Fruit fly (Drosophila melanogaster) whole organism, adult: ENCODE data around the gene Lcp65Ac.

Source experiments
- CG11617 ChIP-seq: fragments of 200-800 bp; sonication (Bioruptor generic); optimal IDR thresholded peaks from 2 replicates; lab custom pipeline; 2017; ENCODE audit warnings: mild to moderate bottlenecking, missing biosample characterization, missing genetic modification reagents, missing genetic modification characterization
- CG12768 ChIP-seq: fragments of 200-800 bp; sonication (Bioruptor generic); optimal IDR thresholded peaks from 2 replicates; lab custom pipeline; 2017; ENCODE audit warnings: missing biosample characterization, missing genetic modification characterization, mild to moderate bottlenecking, moderate library complexity, missing genetic modification reagents
- CG14711 ChIP-seq: fragments of 200-800 bp; sonication (Bioruptor generic); optimal IDR thresholded peaks from 2 replicates; lab custom pipeline; 2018; ENCODE audit warnings: missing biosample characterization, mild to moderate bottlenecking, missing genetic modification characterization, moderate library complexity
- CG1620 ChIP-seq: fragments of 200-800 bp; sonication (Bioruptor generic); optimal IDR thresholded peaks from 2 replicates; lab custom pipeline; 2016; ENCODE audit warnings: missing biosample characterization, missing genetic modification characterization
- CG33017 ChIP-seq: fragments of 200-800 bp; sonication (Bioruptor generic); optimal IDR thresholded peaks from 2 replicates; lab custom pipeline; 2018; ENCODE audit warnings: missing biosample characterization, mild to moderate bottlenecking, missing genetic modification characterization, moderate library complexity
- CG5204 ChIP-seq: fragments of 200-800 bp; sonication (Bioruptor generic); optimal IDR thresholded peaks from 2 replicates; lab custom pipeline; 2016; ENCODE audit warnings: missing biosample characterization, missing genetic modification characterization
- CG7045 ChIP-seq: fragments of 200-800 bp; sonication (Bioruptor generic); optimal IDR thresholded peaks from 2 replicates; lab custom pipeline; 2017; ENCODE audit warnings: missing biosample characterization, mild to moderate bottlenecking, missing genetic modification characterization
- CG7101 ChIP-seq: fragments of 200-800 bp; sonication (Bioruptor generic); optimal IDR thresholded peaks from 2 replicates; lab custom pipeline; 2018; ENCODE audit warnings: missing biosample characterization, mild to moderate bottlenecking, missing genetic modification characterization, moderate library complexity
- Clk ChIP-seq: fragments of 200-800 bp; sonication (Bioruptor generic); optimal IDR thresholded peaks from 2 replicates; lab custom pipeline; 2017; ENCODE audit warnings: missing biosample characterization, missing genetic modification characterization
- Crg-1 ChIP-seq: fragments of 200-800 bp; sonication (Bioruptor generic); optimal IDR thresholded peaks from 2 replicates; lab custom pipeline; 2016; ENCODE audit warnings: missing biosample characterization, missing genetic modification characterization
- Hr96 ChIP-seq: fragments of 200-800 bp; sonication (Bioruptor generic); optimal IDR thresholded peaks from 2 replicates; lab custom pipeline; 2016; ENCODE audit warnings: missing biosample characterization, missing genetic modification characterization
- Mnt ChIP-seq: fragments of 200-800 bp; sonication (Bioruptor generic); optimal IDR thresholded peaks from 2 replicates; lab custom pipeline; 2016; ENCODE audit warnings: missing biosample characterization, mild to moderate bottlenecking, missing genetic modification characterization
- bab1 ChIP-seq: fragments of 200-800 bp; sonication (Bioruptor generic); optimal IDR thresholded peaks from 3 replicates; lab custom pipeline; 2019; ENCODE audit warnings: missing biosample characterization, mild to moderate bottlenecking, missing genetic modification characterization, moderate library complexity
- cic ChIP-seq: fragments of 200-800 bp; sonication (Bioruptor generic); optimal IDR thresholded peaks from 2 replicates; lab custom pipeline; 2017; ENCODE audit warnings: missing biosample characterization, mild to moderate bottlenecking, missing genetic modification characterization, moderate library complexity
- cnc ChIP-seq, 2 experiments: fragments of >200 bp; optimal IDR thresholded peaks; 2 replicates each; lab custom pipeline; 2017
- kay ChIP-seq: fragments of 200-800 bp; sonication (Bioruptor generic); peaks from one replicate; lab custom pipeline; 2016; ENCODE audit warnings: missing biosample characterization, missing genetic modification characterization, borderline replicate concordance
- ovo ChIP-seq: fragments of 200-800 bp; sonication (Bioruptor generic); optimal IDR thresholded peaks from 2 replicates; lab custom pipeline; 2016; ENCODE audit warnings: missing biosample characterization, missing genetic modification characterization
- pad ChIP-seq: fragments of 200-800 bp; sonication (Bioruptor generic); optimal IDR thresholded peaks from 3 replicates; lab custom pipeline; 2017; ENCODE audit warnings: missing biosample characterization, missing genetic modification characterization, mild to moderate bottlenecking, moderate library complexity, missing genetic modification reagents
- tj ChIP-seq: fragments of 200-800 bp; sonication (Bioruptor generic); optimal IDR thresholded peaks from 3 replicates; lab custom pipeline; 2017; ENCODE audit warnings: missing biosample characterization, mild to moderate bottlenecking, missing genetic modification characterization, moderate library complexity
- toe ChIP-seq: fragments of 200-800 bp; sonication (Bioruptor generic); optimal IDR thresholded peaks from 2 replicates; lab custom pipeline; 2016; ENCODE audit warnings: missing biosample characterization, missing genetic modification characterization

The Lcp65Ac gene

dm6 chr3L:6188995-6189927, 44.6 kb downstream of the Lcp65Ac start, which contains the start of the genes D19A and CG7386:
Gene D19A (minus strand): TSS chr3L:6189123.
Gene CG7386 (plus strand): TSS chr3L:6189745.
- TF ChIP-seq Clk (GFP tag; lab: Kevin White, UChicago) (no peak), CG12768 (GFP tag; lab: Kevin White, UChicago) (peak; percentile 1), kay (no peak), CG1620 (GFP tag; lab: Kevin White, UChicago) (peak; percentile 60), CG7101 (tag; lab: Kevin White, UChicago) (peak; percentile 72), CG7045 (GFP tag; lab: Kevin White, UChicago) (peak; percentile 27), cic (no peak), CG14711 (tag; lab: Kevin White, UChicago) (peak; percentile 27), toe (GFP tag; lab: Kevin White, UChicago) (peak; percentile 53), tj (GFP tag; lab: Kevin White, UChicago) (peak; percentile 24), CG33017 (tag; lab: Kevin White, UChicago) (peak; percentile 70), Mnt (GFP tag; lab: Kevin White, UChicago) (peak; percentile 49), bab1 (GFP tag; lab: Kevin White, UChicago) (peak; percentile 79), Hr96 (GFP tag; lab: Kevin White, UChicago) (peak; percentile 31), CG5204 (GFP tag; lab: Kevin White, UChicago) (peak; percentile 33), CG11617 (GFP tag; lab: Kevin White, UChicago) (peak; percentile 61)

dm6 chr3L:6192822-6193555, 48.4 kb downstream of the Lcp65Ac start, which contains the start of the genes Sf3b6 and Tnpo:
Gene Sf3b6 (minus strand): TSS chr3L:6193179.
Gene Tnpo (plus strand): TSS chr3L:6193480.
- TF ChIP-seq tj (GFP tag; lab: Kevin White, UChicago) (peak; percentile 67), ovo (GFP tag; lab: Kevin White, UChicago) (peak; percentile 73), cnc (optimal IDR thresholded peaks at IDR 0.05; lab: Kevin White, UChicago) (no peak), CG14711 (tag; lab: Kevin White, UChicago) (peak; percentile 72), cic (no peak), CG12768 (GFP tag; lab: Kevin White, UChicago) (peak; percentile 84), Mnt (GFP tag; lab: Kevin White, UChicago) (peak; percentile 52), kay (no peak), pad (GFP tag; lab: Kevin White, UChicago) (peak; percentile 66), Hr96 (GFP tag; lab: Kevin White, UChicago) (peak; percentile 78), CG5204 (GFP tag; lab: Kevin White, UChicago) (peak; percentile 78), bab1 (GFP tag; lab: Kevin White, UChicago) (peak; percentile 70), CG7101 (tag; lab: Kevin White, UChicago) (peak; percentile 86), CG7045 (GFP tag; lab: Kevin White, UChicago) (peak; percentile 77), Crg-1 (peak; percentile 74), CG1620 (GFP tag; lab: Kevin White, UChicago) (peak; percentile 84), CG11617 (GFP tag; lab: Kevin White, UChicago) (peak; percentile 85), Clk (GFP tag; lab: Kevin White, UChicago) (peak; percentile 79), CG33017 (tag; lab: Kevin White, UChicago) (peak; percentile 75), toe (GFP tag; lab: Kevin White, UChicago) (peak; percentile 90)

dm6 chr3L:6193556-6194114, 49.0 kb downstream of the Lcp65Ac start:
- TF ChIP-seq ovo (GFP tag; lab: Kevin White, UChicago) (peak; percentile 21), CG33017 (tag; lab: Kevin White, UChicago) (no peak)
